Worm (Caenorhabditis elegans) whole organism, L1 larva: ENCODE data around the gene ebp-1.

Experiments used
- aly-2 ChIP-seq: fragments of 150-350 bp; optimal IDR thresholded peaks from 2 replicates; lab custom pipeline; 2014; ENCODE audit warnings: missing biosample characterization, missing genetic modification characterization
- ama-1 ChIP-seq: fragments of 150-350 bp; optimal IDR thresholded peaks from 2 replicates; lab custom pipeline; 2014
- ceh-63 ChIP-seq: fragments of 200-800 bp; sonication (Bioruptor generic); optimal IDR thresholded peaks from 2 replicates; lab custom pipeline; 2018; ENCODE audit warnings: mild to moderate bottlenecking, missing genetic modification characterization, missing compliant biosample characterization
- dpl-1 ChIP-seq, 3 experiments: fragments of 150-350 bp in 2 of 3; sonication (generic microtip) in 1 of 3; optimal IDR thresholded peaks; 2 replicates each; lab custom pipeline; 2014 to 2017; ENCODE audit warnings: missing biosample characterization in 3 of 3, missing genetic modification characterization in 3 of 3, missing genetic modification reagents in 3 of 3
- efl-3 ChIP-seq: fragments of 200-800 bp; sonication (Bioruptor generic); optimal IDR thresholded peaks from 2 replicates; lab custom pipeline; 2018; ENCODE audit warnings: mild to moderate bottlenecking, missing genetic modification characterization, missing compliant biosample characterization
- irx-1 ChIP-seq: sonication (generic microtip); optimal IDR thresholded peaks from 2 replicates; lab custom pipeline; 2016; ENCODE audit warnings: missing genetic modification characterization, missing compliant biosample characterization
- lin-35 ChIP-seq, 2 experiments: fragments of 150-350 bp; optimal IDR thresholded peaks; 2 replicates each; lab custom pipeline; 2014; ENCODE audit warnings: missing biosample characterization in 2 of 2, missing genetic modification characterization in 2 of 2, missing genetic modification reagents in 2 of 2
- sox-4 ChIP-seq: sonication (generic microtip); optimal IDR thresholded peaks from 2 replicates; lab custom pipeline; 2016; ENCODE audit warnings: missing genetic modification characterization, missing compliant biosample characterization
- swsn-7 ChIP-seq: sonication (generic microtip); optimal IDR thresholded peaks from 2 replicates; lab custom pipeline; 2016; ENCODE audit warnings: missing genetic modification characterization, missing compliant biosample characterization
- tbx-2 ChIP-seq: sonication (generic microtip); optimal IDR thresholded peaks from 2 replicates; lab custom pipeline; 2016; ENCODE audit warnings: missing genetic modification characterization, missing compliant biosample characterization
- unc-86 ChIP-seq: sonication (generic microtip); optimal IDR thresholded peaks from 2 replicates; lab custom pipeline; 2016; ENCODE audit warnings: missing genetic modification characterization, missing compliant biosample characterization
- xbp-1 ChIP-seq: sonication (generic microtip); optimal IDR thresholded peaks from 2 replicates; lab custom pipeline; 2016; ENCODE audit warnings: missing genetic modification characterization, missing compliant biosample characterization

ce11 chrV:18003876-18004275 is 39.5 kb upstream of the ebp-1 start:
- TF ChIP-seq swsn-7 (tag; lab: Kevin White, UChicago) (no peak), ama-1 (lab: Kevin White, UChicago) (no peak), ceh-63 (no peak), irx-1 (tag; lab: Kevin White, UChicago) (no peak), unc-86 (tag; lab: Kevin White, UChicago) (no peak), xbp-1 (tag; lab: Kevin White, UChicago) (no peak), aly-2 (tag; lab: Kevin White, UChicago) (no peak), tbx-2 (tag; lab: Kevin White, UChicago) (no peak), sox-4 (tag; lab: Kevin White, UChicago) (no peak), lin-35 (GFP tag; optimal IDR thresholded peaks at IDR 0.05; lab: Kevin White, UChicago) (no peak), efl-3 (no peak), dpl-1 (GFP tag; optimal IDR thresholded peaks at IDR 0.05; lab: Kevin White, UChicago) (no peak)
